Worm (Caenorhabditis elegans) whole organism, early embryonic: ENCODE measurements around the gene ddo-2.

Experiments used
- B0310.2 ChIP-seq: sonication (generic microtip); optimal IDR thresholded peaks from 2 replicates; lab custom pipeline; 2016; ENCODE audit warnings: mild to moderate bottlenecking, missing genetic modification characterization, missing compliant biosample characterization
- F13C5.2 ChIP-seq: sonication (generic microtip); optimal IDR thresholded peaks from 2 replicates; lab custom pipeline; 2017; ENCODE audit warnings: mild to moderate bottlenecking, missing genetic modification characterization, inconsistent platforms, missing compliant biosample characterization
- aly-1 ChIP-seq: sonication (generic microtip); optimal IDR thresholded peaks from 2 replicates; lab custom pipeline; 2016; ENCODE audit warnings: missing genetic modification characterization, missing compliant biosample characterization
- ama-1 ChIP-seq: fragments of 150-350 bp; optimal IDR thresholded peaks from 2 replicates; lab custom pipeline; 2014
- ceh-13 ChIP-seq: fragments of 200-800 bp; sonication (Bioruptor generic); optimal IDR thresholded peaks from 2 replicates; lab custom pipeline; 2018; ENCODE audit warnings: mild to moderate bottlenecking, missing genetic modification characterization, missing compliant biosample characterization
- ceh-36 ChIP-seq: sonication (generic microtip); optimal IDR thresholded peaks from 2 replicates; lab custom pipeline; 2016; ENCODE audit warnings: missing genetic modification characterization, inconsistent platforms, missing compliant biosample characterization
- ets-7 ChIP-seq: sonication (generic microtip); optimal IDR thresholded peaks from 2 replicates; lab custom pipeline; 2016; ENCODE audit warnings: missing genotype, missing genetic modification characterization, missing compliant biosample characterization
- flt-1 ChIP-seq: fragments of 200-800 bp; sonication (Bioruptor generic); IDR thresholded peaks from 2 replicates; pipeline ENCODE4 v1.3.6; 2022; ENCODE audit warnings: missing genetic modification characterization, missing compliant biosample characterization
- hmbx-1 ChIP-seq: sonication (generic microtip); optimal IDR thresholded peaks from 2 replicates; lab custom pipeline; 2016; ENCODE audit warnings: mild to moderate bottlenecking, missing genetic modification characterization, missing compliant biosample characterization
- hmg-4 ChIP-seq: fragments of 200-800 bp; sonication (Bioruptor generic); optimal IDR thresholded peaks from 2 replicates; lab custom pipeline; 2018; ENCODE audit warnings: mild to moderate bottlenecking, missing genetic modification characterization, missing compliant biosample characterization
- hnd-1 ChIP-seq: sonication (generic microtip); optimal IDR thresholded peaks from 2 replicates; lab custom pipeline; 2016; ENCODE audit warnings: missing genetic modification characterization, missing compliant biosample characterization
- pes-1 ChIP-seq: fragments of 200-800 bp; sonication (Bioruptor generic); IDR thresholded peaks from 2 replicates; pipeline ENCODE4 v1.3.6; 2022; ENCODE audit warnings: missing genetic modification reagents, missing genetic modification characterization, missing compliant biosample characterization
- scrt-1 ChIP-seq: fragments of 200-800 bp; sonication (Bioruptor generic); IDR thresholded peaks from 2 replicates; pipeline ENCODE4 v1.3.6; 2022; ENCODE audit warnings: missing genetic modification characterization, missing compliant biosample characterization
- sea-1 ChIP-seq: fragments of 200-800 bp; sonication (Bioruptor generic); conservative IDR thresholded peaks from 2 replicates; pipeline ENCODE4 v1.3.6; 2022; ENCODE audit warnings: missing genetic modification characterization, missing compliant biosample characterization
- tbx-11 ChIP-seq: fragments of 200-800 bp; sonication (Bioruptor generic); IDR thresholded peaks from 2 replicates; pipeline ENCODE4 v1.3.6; 2022; ENCODE audit warnings: missing genetic modification characterization, missing compliant biosample characterization
- tbx-37 ChIP-seq: fragments of 200-800 bp; sonication (Bioruptor generic); conservative IDR thresholded peaks from 2 replicates; pipeline ENCODE4 v1.3.6; 2022; ENCODE audit warnings: missing genetic modification reagents, missing genetic modification characterization, missing compliant biosample characterization
- tra-4 ChIP-seq: sonication (generic microtip); optimal IDR thresholded peaks from 2 replicates; lab custom pipeline; 2017; ENCODE audit warnings: missing genetic modification characterization, missing compliant biosample characterization

The ddo-2 gene

DNA sequence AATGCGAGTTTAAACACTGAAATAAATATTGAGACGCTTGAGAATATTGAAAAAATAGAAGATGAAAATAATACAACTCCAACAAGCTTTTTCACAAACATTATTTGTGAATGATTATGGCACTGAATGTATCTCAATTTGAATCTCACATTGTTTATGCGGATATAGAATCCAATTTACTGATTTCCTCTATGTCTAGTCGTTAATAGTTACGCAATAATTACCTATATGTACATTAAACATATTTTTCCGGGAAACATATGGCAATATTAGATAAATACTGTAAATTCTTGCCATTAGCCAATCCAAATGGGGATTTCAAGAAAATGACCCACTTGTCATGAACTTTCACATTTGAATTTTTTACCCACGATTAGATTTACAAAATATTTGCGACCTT lies 40.1 kb downstream of the ddo-2 start, which contains the start of gene srx-9:
Gene srx-9 (minus strand): TSS at position 101 of the 400 bp plus-strand sequence.
- no peak for TF ChIP-seq ceh-13 (GFP tag; lab: Kevin White, UChicago)
- TF ChIP-seq aly-1 (tag; lab: Kevin White, UChicago) = no peak
- TF ChIP-seq flt-1 (GFP tag; lab: Robert Waterston, UW) = no peak
- no peak for TF ChIP-seq tbx-37 (GFP tag; lab: Robert Waterston, UW)
- TF ChIP-seq tbx-11 (GFP tag; lab: Robert Waterston, UW) = no peak
- TF ChIP-seq hnd-1 (tag; lab: Kevin White, UChicago) = no peak
- TF ChIP-seq sea-1 (GFP tag; lab: Robert Waterston, UW) = no peak
- no peak for TF ChIP-seq ama-1 (lab: Kevin White, UChicago)
- no peak for TF ChIP-seq ets-7 (tag; lab: Kevin White, UChicago)
- no peak for TF ChIP-seq F13C5.2
- no peak for TF ChIP-seq hmbx-1 (tag; lab: Kevin White, UChicago)
- no peak for TF ChIP-seq B0310.2 (tag; lab: Kevin White, UChicago)
- TF ChIP-seq ceh-36 (tag; lab: Kevin White, UChicago) = no peak
- TF ChIP-seq tra-4 (tag; lab: Kevin White, UChicago) = no peak
- TF ChIP-seq pes-1 (GFP tag; lab: Robert Waterston, UW) = no peak

ce11 chrV:7391933-7392332 lies 43.6 kb downstream of the ddo-2 start, which contains the start of gene fbxa-105:
Gene fbxa-105 (minus strand): TSS chrV:7392029.
- no peak for TF ChIP-seq flt-1 (GFP tag; lab: Robert Waterston, UW)
- TF ChIP-seq sea-1 (GFP tag; lab: Robert Waterston, UW) = no peak
- no peak for TF ChIP-seq tbx-37 (GFP tag; lab: Robert Waterston, UW)
- no peak for TF ChIP-seq ets-7 (tag; lab: Kevin White, UChicago)
- no peak for TF ChIP-seq ceh-13 (GFP tag; lab: Kevin White, UChicago)
- TF ChIP-seq tra-4 (tag; lab: Kevin White, UChicago) = no peak
- TF ChIP-seq ama-1 (lab: Kevin White, UChicago) = no peak
- no peak for TF ChIP-seq hnd-1 (tag; lab: Kevin White, UChicago)
- TF ChIP-seq F13C5.2 = no peak
- TF ChIP-seq tbx-11 (GFP tag; lab: Robert Waterston, UW) = no peak
- TF ChIP-seq aly-1 (tag; lab: Kevin White, UChicago) = no peak
- no peak for TF ChIP-seq B0310.2 (tag; lab: Kevin White, UChicago)

- no peak for TF ChIP-seq tra-4 (tag; lab: Kevin White, UChicago)
- TF ChIP-seq ets-7 (tag; lab: Kevin White, UChicago) = no peak
These were observed 45.7 kb downstream of the ddo-2 start, which contains the start of gene C02H6.1 for ce11 chrV:7389771-7390170. Gene C02H6.1 (minus strand): TSS chrV:7389871.

DNA sequence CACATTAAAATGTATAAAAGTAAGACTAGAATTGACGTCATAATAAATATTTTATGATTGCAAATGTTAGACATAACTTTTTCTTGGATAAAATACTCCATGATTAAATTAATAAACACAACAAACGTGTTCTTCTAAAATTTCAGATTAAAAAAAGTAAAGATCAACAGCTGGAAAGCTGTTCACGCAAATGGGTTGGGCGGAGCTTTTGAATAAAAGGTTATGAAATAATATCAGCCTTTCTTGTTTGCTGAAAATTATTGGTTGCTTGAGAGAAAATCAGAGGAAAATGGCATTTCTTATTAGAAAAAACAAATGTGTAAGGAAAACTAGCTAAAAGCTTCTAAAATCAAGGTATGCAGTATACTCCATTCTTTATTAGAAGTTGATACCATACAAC lies 47.8 kb downstream of the ddo-2 start, which contains the start of gene C02H6.3:
Gene C02H6.3 (minus strand): TSS at position 101 of the 400 bp plus-strand sequence.
- TF ChIP-seq pes-1 (GFP tag; lab: Robert Waterston, UW) (no peak), F13C5.2 (no peak), ets-7 (tag; lab: Kevin White, UChicago) (no peak), ceh-36 (tag; lab: Kevin White, UChicago) (no peak), tbx-11 (GFP tag; lab: Robert Waterston, UW) (no peak), flt-1 (GFP tag; lab: Robert Waterston, UW) (no peak), aly-1 (tag; lab: Kevin White, UChicago) (no peak), tbx-37 (GFP tag; lab: Robert Waterston, UW) (no peak), sea-1 (GFP tag; lab: Robert Waterston, UW) (no peak), ceh-13 (GFP tag; lab: Kevin White, UChicago) (no peak), hmg-4 (GFP tag; lab: Kevin White, UChicago) (no peak), hmbx-1 (tag; lab: Kevin White, UChicago) (no peak), B0310.2 (tag; lab: Kevin White, UChicago) (no peak), hnd-1 (tag; lab: Kevin White, UChicago) (no peak), scrt-1 (no peak), tra-4 (tag; lab: Kevin White, UChicago) (no peak), ama-1 (lab: Kevin White, UChicago) (no peak)

- TF ChIP-seq hmbx-1 (tag; lab: Kevin White, UChicago) = no peak
- TF ChIP-seq flt-1 (GFP tag; lab: Robert Waterston, UW) = no peak
- TF ChIP-seq pes-1 (GFP tag; lab: Robert Waterston, UW) = no peak
- no peak for TF ChIP-seq B0310.2 (tag; lab: Kevin White, UChicago)
These were observed 49.4 kb downstream of the ddo-2 start, which contains the start of gene srp-6 for ce11 chrV:7386052-7386573. Gene srp-6 (minus strand): TSS chrV:7386102.
